Worm (Caenorhabditis elegans): Measurements from ENCODE around the gene pmp-2.

Gene pmp-2

ce11 chrII:6888211-6888610 is 606 bp upstream of the pmp-2 start (continued):
- TF ChIP-seq nhr-84 (tag; optimal IDR thresholded peaks at IDR 0.05) (no peak), xbp-1 (tag; optimal IDR thresholded peaks at IDR 0.05) (peak; percentile 40), fkh-4 (tag; optimal IDR thresholded peaks at IDR 0.05; ENCODE audit: borderline replicate concordance) (no peak), ama-1 (optimal IDR thresholded peaks at IDR 0.05) (peak; percentile 72), mdl-1 (tag; optimal IDR thresholded peaks at IDR 0.05) (no peak), lin-39 (tag; optimal IDR thresholded peaks at IDR 0.05) (peak; percentile 42), mab-9 (GFP tag; IDR thresholded peaks at IDR 0.05) (0 out of 2 replicates have a peak, but pooled peaks have one; percentile 38), ceh-88 (GFP tag; IDR thresholded peaks at IDR 0.05) (peak; percentile 59), nhr-90 (tag; optimal IDR thresholded peaks at IDR 0.05; ENCODE audit: poor library complexity) (peak; percentile 76), pax-3 (tag; optimal IDR thresholded peaks at IDR 0.05) (peak; percentile 70)

- TF ChIP-seq lin-15B (tag; optimal IDR thresholded peaks at IDR 0.05) (no peak), dpl-1 (GFP tag; optimal IDR thresholded peaks at IDR 0.05) (no peak), ztf-11 (tag; optimal IDR thresholded peaks at IDR 0.05) (no peak), ceh-90 (tag; optimal IDR thresholded peaks at IDR 0.05) (no peak), blmp-1 (tag; optimal IDR thresholded peaks at IDR 0.05) (no peak), fos-1 (tag; optimal IDR thresholded peaks at IDR 0.05) (no peak), unc-86 (tag; optimal IDR thresholded peaks at IDR 0.05) (no peak), hlh-4 (tag; optimal IDR thresholded peaks at IDR 0.05) (no peak)
Measured at ce11 chrII:6884568-6884967, 3.0 kb downstream of the pmp-2 start.

- no peak for TF ChIP-seq mdl-1 (tag; optimal IDR thresholded peaks at IDR 0.05)
- TF ChIP-seq alr-1 (tag; optimal IDR thresholded peaks at IDR 0.05; ENCODE audit: borderline replicate concordance), result no peak
- TF ChIP-seq elt-3 (tag; optimal IDR thresholded peaks at IDR 0.05), result no peak
- no peak for TF ChIP-seq irx-1 (tag; optimal IDR thresholded peaks at IDR 0.05)
- no peak for TF ChIP-seq xbp-1 (tag; optimal IDR thresholded peaks at IDR 0.05)
- TF ChIP-seq hlh-17 (GFP tag; optimal IDR thresholded peaks at IDR 0.05; ENCODE audit: borderline replicate concordance), result no peak
- no peak for TF ChIP-seq nhr-11 (tag; optimal IDR thresholded peaks at IDR 0.05)
- TF ChIP-seq pqm-1 (tag; optimal IDR thresholded peaks at IDR 0.05), result peak; percentile 58
- TF ChIP-seq vab-15 (tag; optimal IDR thresholded peaks at IDR 0.05), result no peak
- no peak for TF ChIP-seq nhr-76 (tag; optimal IDR thresholded peaks at IDR 0.05)
- TF ChIP-seq zag-1 (tag; optimal IDR thresholded peaks at IDR 0.05), result no peak
- TF ChIP-seq ets-5 (GFP tag; IDR thresholded peaks at IDR 0.05), result no peak
- TF ChIP-seq elt-2 (tag; optimal IDR thresholded peaks at IDR 0.05), result peak; percentile 69
- no peak for TF ChIP-seq dpl-1 (GFP tag; optimal IDR thresholded peaks at IDR 0.05)
- TF ChIP-seq aly-2 (tag; optimal IDR thresholded peaks at IDR 0.05), result no peak
- no peak for TF ChIP-seq efl-1 (optimal IDR thresholded peaks at IDR 0.05)
- TF ChIP-seq efl-1 (GFP tag; optimal IDR thresholded peaks at IDR 0.05 in 1 of 2), result peak in 1 of 2 experiments; percentile 68
- no peak for TF ChIP-seq skn-1 (tag; optimal IDR thresholded peaks at IDR 0.05)
- no peak for TF ChIP-seq nhr-85 (tag)
- no peak for TF ChIP-seq lin-35 (GFP tag; optimal IDR thresholded peaks at IDR 0.05)
- TF ChIP-seq sox-4 (tag; optimal IDR thresholded peaks at IDR 0.05), result no peak
- no peak for TF ChIP-seq snpc-4 (tag; optimal IDR thresholded peaks at IDR 0.05)
Measured at ce11 chrII:6883716-6884115, 3.9 kb downstream of the pmp-2 start, which contains the start of gene pmp-1. Gene pmp-1 (minus strand): TSS chrII:6883754.

ce11 chrII:6882335-6882734 is 5.3 kb downstream of the pmp-2 start:
- TF ChIP-seq efl-1 (optimal IDR thresholded peaks at IDR 0.05) (no peak), efl-1 (GFP tag; optimal IDR thresholded peaks at IDR 0.05 in 1 of 2) (peak in 1 of 2 experiments; percentile 85), xbp-1 (tag; optimal IDR thresholded peaks at IDR 0.05) (no peak)

ce11 chrII:6880067-6880466 is 7.5 kb downstream of the pmp-2 start, which contains the start of gene C44B7.7:
Gene C44B7.7 (minus strand): TSS chrII:6880167.
- TF ChIP-seq ceh-63 (GFP tag; optimal IDR thresholded peaks at IDR 0.05), result no peak
- no peak for TF ChIP-seq hlh-4 (tag; optimal IDR thresholded peaks at IDR 0.05)
- TF ChIP-seq ets-5 (GFP tag; IDR thresholded peaks at IDR 0.05), result no peak
- no peak for TF ChIP-seq lin-13 (GFP tag; optimal IDR thresholded peaks at IDR 0.05)
- TF ChIP-seq nhr-85 (tag), result no peak
- no peak for TF ChIP-seq mep-1 (tag; optimal IDR thresholded peaks at IDR 0.05)
- TF ChIP-seq nhr-71 (tag; optimal IDR thresholded peaks at IDR 0.05), result no peak
- no peak for TF ChIP-seq lin-14 (GFP tag; optimal IDR thresholded peaks at IDR 0.05)
